Worm (Caenorhabditis elegans) whole organism, midembryonic: ENCODE measurements around the gene pkc-3.

ENCODE experiments used
- T22C8.4 ChIP-seq: fragments of 200-800 bp; sonication (Bioruptor generic); IDR thresholded peaks from 2 replicates; pipeline ENCODE4 v1.3.6; 2022; ENCODE audit warnings: missing genetic modification characterization, missing compliant biosample characterization
- cog-1 ChIP-seq: sonication (generic microtip); optimal IDR thresholded peaks from 2 replicates; lab custom pipeline; 2016; ENCODE audit warnings: missing genetic modification characterization, missing compliant biosample characterization
- flt-1 ChIP-seq: fragments of 200-800 bp; sonication (Bioruptor generic); IDR thresholded peaks from 2 replicates; pipeline ENCODE4 v1.3.6; 2022; ENCODE audit warnings: missing genetic modification characterization, missing compliant biosample characterization
- med-1 ChIP-seq: sonication (generic microtip); optimal IDR thresholded peaks from 2 replicates; lab custom pipeline; 2017; ENCODE audit warnings: missing genetic modification characterization, mild to moderate bottlenecking, missing compliant biosample characterization, antibody characterized with exemption, missing genetic modification reagents; ENCODE audit not compliant: insufficient read depth
- ref-1 ChIP-seq: fragments of 200-800 bp; sonication (Bioruptor generic); conservative IDR thresholded peaks from 2 replicates; pipeline ENCODE4 v1.3.6; 2022; ENCODE audit warnings: missing genetic modification reagents, missing genetic modification characterization, missing compliant biosample characterization
- tab-1 ChIP-seq: fragments of 200-800 bp; sonication (Bioruptor generic); IDR thresholded peaks from 2 replicates; pipeline ENCODE4 v1.3.6; 2022; ENCODE audit warnings: missing genetic modification characterization, missing compliant biosample characterization

DNA sequence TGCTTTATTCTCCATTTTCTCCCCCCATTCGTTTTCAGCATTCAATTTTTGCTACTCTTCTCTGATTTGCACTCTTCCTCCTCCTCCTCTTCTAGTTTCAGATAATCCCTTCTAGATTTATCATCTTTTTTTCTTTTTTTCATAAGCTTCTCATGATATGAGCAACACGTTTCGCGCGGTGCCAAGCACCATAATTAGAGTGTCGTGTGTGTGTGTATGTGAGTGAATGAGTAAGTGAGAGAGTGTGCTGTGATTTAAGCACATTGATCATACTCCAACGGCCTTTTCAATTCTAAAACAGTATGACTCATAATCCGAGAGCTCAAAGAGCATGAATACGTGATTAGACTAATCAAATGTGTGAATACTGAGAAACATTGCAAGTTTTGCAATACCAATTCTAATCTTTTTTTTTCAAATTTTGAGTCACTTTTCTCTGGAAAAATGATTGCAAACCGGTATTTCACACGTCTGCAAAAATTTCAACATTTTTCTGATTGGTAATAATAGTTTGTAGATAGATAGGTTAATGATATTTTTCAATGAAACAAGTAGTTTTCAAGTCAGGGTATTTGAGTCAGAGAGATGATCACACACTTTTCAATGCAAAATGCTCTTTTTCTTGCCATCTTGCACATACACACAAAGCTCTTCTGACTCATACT lies 44.3 kb upstream of the pkc-3 start:
- no peak for TF ChIP-seq med-1 (GFP tag; lab: Kevin White, UChicago)
- no peak for TF ChIP-seq T22C8.4 (GFP tag; lab: Robert Waterston, UW)
- TF ChIP-seq ref-1 (GFP tag; lab: Robert Waterston, UW): no peak
- no peak for TF ChIP-seq tab-1 (GFP tag; lab: Robert Waterston, UW)
- TF ChIP-seq flt-1 (GFP tag; lab: Robert Waterston, UW): no peak
- TF ChIP-seq cog-1 (tag; lab: Kevin White, UChicago): no peak
